Fruit fly (Drosophila melanogaster) whole organism, adult: ENCODE data around the gene CG5910.
A peak's percentile ranks its signal among the peaks of the same experiment; 100 is the strongest.

ENCODE experiments used
- CG12768 ChIP-seq: fragments of 200-800 bp; sonication (Bioruptor generic); optimal IDR thresholded peaks from 2 replicates; lab custom pipeline; 2017; ENCODE audit warnings: missing biosample characterization, missing genetic modification characterization, mild to moderate bottlenecking, moderate library complexity, missing genetic modification reagents
- CG14711 ChIP-seq: fragments of 200-800 bp; sonication (Bioruptor generic); optimal IDR thresholded peaks from 2 replicates; lab custom pipeline; 2018; ENCODE audit warnings: missing biosample characterization, mild to moderate bottlenecking, missing genetic modification characterization, moderate library complexity
- CG1620 ChIP-seq: fragments of 200-800 bp; sonication (Bioruptor generic); optimal IDR thresholded peaks from 2 replicates; lab custom pipeline; 2016; ENCODE audit warnings: missing biosample characterization, missing genetic modification characterization
- CG33017 ChIP-seq: fragments of 200-800 bp; sonication (Bioruptor generic); optimal IDR thresholded peaks from 2 replicates; lab custom pipeline; 2018; ENCODE audit warnings: missing biosample characterization, mild to moderate bottlenecking, missing genetic modification characterization, moderate library complexity
- Clk ChIP-seq: fragments of 200-800 bp; sonication (Bioruptor generic); optimal IDR thresholded peaks from 2 replicates; lab custom pipeline; 2017; ENCODE audit warnings: missing biosample characterization, missing genetic modification characterization
- Crg-1 ChIP-seq: fragments of 200-800 bp; sonication (Bioruptor generic); optimal IDR thresholded peaks from 2 replicates; lab custom pipeline; 2016; ENCODE audit warnings: missing biosample characterization, missing genetic modification characterization
- bab1 ChIP-seq: fragments of 200-800 bp; sonication (Bioruptor generic); optimal IDR thresholded peaks from 3 replicates; lab custom pipeline; 2019; ENCODE audit warnings: missing biosample characterization, mild to moderate bottlenecking, missing genetic modification characterization, moderate library complexity
- cic ChIP-seq: fragments of 200-800 bp; sonication (Bioruptor generic); optimal IDR thresholded peaks from 2 replicates; lab custom pipeline; 2017; ENCODE audit warnings: missing biosample characterization, mild to moderate bottlenecking, missing genetic modification characterization, moderate library complexity
- kay ChIP-seq: fragments of 200-800 bp; sonication (Bioruptor generic); peaks from one replicate; lab custom pipeline; 2016; ENCODE audit warnings: missing biosample characterization, missing genetic modification characterization, borderline replicate concordance
- ovo ChIP-seq: fragments of 200-800 bp; sonication (Bioruptor generic); optimal IDR thresholded peaks from 2 replicates; lab custom pipeline; 2016; ENCODE audit warnings: missing biosample characterization, missing genetic modification characterization
- tj ChIP-seq: fragments of 200-800 bp; sonication (Bioruptor generic); optimal IDR thresholded peaks from 3 replicates; lab custom pipeline; 2017; ENCODE audit warnings: missing biosample characterization, mild to moderate bottlenecking, missing genetic modification characterization, moderate library complexity
- toe ChIP-seq: fragments of 200-800 bp; sonication (Bioruptor generic); optimal IDR thresholded peaks from 2 replicates; lab custom pipeline; 2016; ENCODE audit warnings: missing biosample characterization, missing genetic modification characterization

- TF ChIP-seq ovo (GFP tag; lab: Kevin White, UChicago) (no peak), tj (GFP tag; lab: Kevin White, UChicago) (no peak), bab1 (peak; percentile 62), CG12768 (GFP tag; lab: Kevin White, UChicago) (peak; percentile 12), CG1620 (peak; percentile 4), Crg-1 (GFP tag; lab: Kevin White, UChicago) (no peak), kay (GFP tag; lab: Kevin White, UChicago) (no peak), cic (no peak), CG33017 (peak; percentile 44), CG14711 (tag; lab: Kevin White, UChicago) (peak; percentile 30), toe (GFP tag; lab: Kevin White, UChicago) (peak; percentile 15), Clk (peak; percentile 36)
Observed at dm6 chr3L:20398243-20399222, 43.7 kb upstream of the CG5910 start.
